Fruit fly (Drosophila melanogaster) Kc167 (cell line): ENCODE data around the gene Fign.

Source experiments
- Myc ChIP-seq: fragments of >200 bp; optimal IDR thresholded peaks from 2 replicates; lab custom pipeline; 2017; ENCODE audit warnings: missing external identifiers
- Sin3A ChIP-seq: fragments of >200 bp; optimal IDR thresholded peaks from 2 replicates; lab custom pipeline; 2018; ENCODE audit warnings: missing external identifiers
- h ChIP-seq: fragments of >200 bp; optimal IDR thresholded peaks from 3 replicates; lab custom pipeline; 2018; ENCODE audit warnings: missing external identifiers
- psq ChIP-seq: fragments of >200 bp; optimal IDR thresholded peaks from 2 replicates; lab custom pipeline; 2017; ENCODE audit warnings: missing external identifiers
- ttk ChIP-seq: sonication (Bioruptor generic); optimal IDR thresholded peaks from 2 replicates; lab custom pipeline; 2017; ENCODE audit warnings: missing external identifiers

dm6 chr2L:3368425-3368824 lies 48.8 kb upstream of the Fign start:
- TF ChIP-seq psq (lab: Kevin White, UChicago) (no peak), Myc (lab: Kevin White, UChicago) (no peak), h (no peak), ttk (lab: Kevin White, UChicago) (no peak), Sin3A (lab: Kevin White, UChicago) (no peak)
